Fruit fly (Drosophila melanogaster) whole organism, embryonic: ENCODE measurements around the gene spidey.
A peak's percentile ranks its signal among the peaks of the same experiment; 100 is the strongest.

ENCODE experiments used
- Aef1 ChIP-seq: fragments of 200-800 bp; sonication (Bioruptor generic); IDR thresholded peaks from 3 replicates; pipeline ENCODE4 v1.3.6; 2022; ENCODE audit warnings: missing biosample characterization, missing genetic modification characterization
- B-H1 ChIP-seq: fragments of 200-800 bp; sonication (Bioruptor generic); IDR thresholded peaks from 3 replicates; pipeline ENCODE4 v1.3.6; 2022; ENCODE audit warnings: missing biosample characterization, missing genetic modification characterization
- Blimp-1 ChIP-seq: fragments of 200-800 bp; sonication (Bioruptor generic); optimal IDR thresholded peaks from 3 replicates; lab custom pipeline; 2018; ENCODE audit warnings: missing biosample characterization, missing genetic modification characterization, mild to moderate bottlenecking, moderate library complexity, missing genetic modification reagents
- CG10209 ChIP-seq: fragments of 200-800 bp; sonication (Bioruptor generic); optimal IDR thresholded peaks from 3 replicates; lab custom pipeline; 2017; ENCODE audit warnings: missing biosample characterization, mild to moderate bottlenecking, missing genetic modification characterization, missing genetic modification reagents
- CG11695 ChIP-seq: fragments of 200-800 bp; sonication (Bioruptor generic); IDR thresholded peaks from 3 replicates; pipeline ENCODE4 v1.3.6; 2022; ENCODE audit warnings: missing biosample characterization, missing genetic modification characterization
- CG12744 ChIP-seq: fragments of 200-800 bp; sonication (Bioruptor generic); optimal IDR thresholded peaks from 2 replicates; lab custom pipeline; 2016; ENCODE audit warnings: missing biosample characterization, missing genetic modification characterization
- CG14050 ChIP-seq: fragments of 200-800 bp; sonication (Bioruptor generic); IDR thresholded peaks from 3 replicates; pipeline ENCODE4 v1.3.6; 2022; ENCODE audit warnings: missing biosample characterization, missing genetic modification characterization
- CG14441 ChIP-seq: fragments of 200-800 bp; sonication (Bioruptor generic); IDR thresholded peaks from 2 replicates; pipeline ENCODE4 v1.3.6; 2022; ENCODE audit warnings: missing biosample characterization, missing genetic modification characterization
- CG15011 ChIP-seq: fragments of 200-800 bp; sonication (Bioruptor generic); optimal IDR thresholded peaks from 3 replicates; lab custom pipeline; 2018; ENCODE audit warnings: missing biosample characterization, mild to moderate bottlenecking, missing genetic modification characterization
- CG17328 ChIP-seq: fragments of 200-800 bp; sonication (Bioruptor generic); IDR thresholded peaks from 2 replicates; pipeline ENCODE4 v1.3.6; 2022; ENCODE audit warnings: missing biosample characterization, missing genetic modification characterization
- CG17802 ChIP-seq: fragments of 200-800 bp; sonication (Bioruptor generic); optimal IDR thresholded peaks from 2 replicates; lab custom pipeline; 2018; ENCODE audit warnings: missing biosample characterization, mild to moderate bottlenecking, missing genetic modification characterization, moderate library complexity
- CG17912 ChIP-seq: fragments of 200-800 bp; sonication (Bioruptor generic); optimal IDR thresholded peaks from 2 replicates; lab custom pipeline; 2018; ENCODE audit warnings: missing biosample characterization, mild to moderate bottlenecking, missing genetic modification characterization
- CG2120 ChIP-seq: fragments of 200-800 bp; sonication (Bioruptor generic); optimal IDR thresholded peaks from 3 replicates; lab custom pipeline; 2016; ENCODE audit warnings: missing biosample characterization, missing genetic modification characterization
- CG30020 ChIP-seq: fragments of 200-800 bp; optimal IDR thresholded peaks from 2 replicates; lab custom pipeline; 2019; ENCODE audit warnings: missing biosample characterization, mild to moderate bottlenecking, missing genetic modification characterization, moderate library complexity
- CG4282 ChIP-seq: fragments of 200-800 bp; sonication (Bioruptor generic); optimal IDR thresholded peaks from 2 replicates; lab custom pipeline; 2016; ENCODE audit warnings: missing biosample characterization, missing genetic modification characterization
- CG4328 ChIP-seq: fragments of 200-800 bp; sonication (Bioruptor generic); optimal IDR thresholded peaks from 3 replicates; lab custom pipeline; 2017; ENCODE audit warnings: missing biosample characterization, missing genetic modification reagents, missing genetic modification characterization
- CG4404 ChIP-seq: fragments of 200-800 bp; sonication (Bioruptor generic); IDR thresholded peaks from 2 replicates; pipeline ENCODE4 v1.3.6; 2022; ENCODE audit warnings: missing biosample characterization, missing genetic modification characterization
- CG6254 ChIP-seq: fragments of 200-800 bp; sonication (Bioruptor generic); optimal IDR thresholded peaks from 3 replicates; lab custom pipeline; 2017; ENCODE audit warnings: mild to moderate bottlenecking, missing biosample characterization, missing genetic modification reagents, missing genetic modification characterization
- CG7987 ChIP-seq: fragments of 200-800 bp; sonication (Bioruptor generic); optimal IDR thresholded peaks from 2 replicates; lab custom pipeline; 2018; ENCODE audit warnings: missing biosample characterization, mild to moderate bottlenecking, missing genetic modification characterization, moderate library complexity
- CG8281 ChIP-seq: fragments of 200-800 bp; sonication (Bioruptor generic); optimal IDR thresholded peaks from 2 replicates; lab custom pipeline; 2018; ENCODE audit warnings: missing biosample characterization, mild to moderate bottlenecking, missing genetic modification characterization, moderate library complexity
- CG9797 ChIP-seq: fragments of 200-800 bp; sonication (Bioruptor generic); optimal IDR thresholded peaks from 3 replicates; lab custom pipeline; 2018; ENCODE audit warnings: missing biosample characterization, mild to moderate bottlenecking, missing genetic modification characterization
- CkIIα-i1 ChIP-seq: fragments of 200-800 bp; sonication (Bioruptor generic); IDR thresholded peaks from 2 replicates; pipeline ENCODE4 v1.3.6; 2022; ENCODE audit warnings: missing biosample characterization, missing genetic modification characterization
- D19A ChIP-seq: fragments of 200-800 bp; optimal IDR thresholded peaks from 3 replicates; lab custom pipeline; 2019; ENCODE audit warnings: missing biosample characterization, mild to moderate bottlenecking, missing genetic modification characterization, moderate library complexity
- Dad ChIP-seq: fragments of 200-800 bp; sonication (Bioruptor generic); optimal IDR thresholded peaks from 3 replicates; lab custom pipeline; 2016; ENCODE audit warnings: missing biosample characterization, missing genetic modification characterization
- HmgZ ChIP-seq: fragments of 200-800 bp; sonication (Bioruptor generic); optimal IDR thresholded peaks from 2 replicates; lab custom pipeline; 2018; ENCODE audit warnings: missing biosample characterization, mild to moderate bottlenecking, missing genetic modification characterization
- Myb ChIP-seq: fragments of 200-800 bp; sonication (Bioruptor generic); optimal IDR thresholded peaks from 2 replicates; lab custom pipeline; 2016; ENCODE audit warnings: missing biosample characterization, missing genetic modification characterization
- NK7.1 ChIP-seq: fragments of 200-800 bp; sonication (Bioruptor generic); optimal IDR thresholded peaks from 3 replicates; lab custom pipeline; 2016; ENCODE audit warnings: missing biosample characterization, missing genetic modification characterization
- Nf-YC ChIP-seq: fragments of 200-800 bp; optimal IDR thresholded peaks from 3 replicates; lab custom pipeline; 2019; ENCODE audit warnings: missing biosample characterization, mild to moderate bottlenecking, missing genetic modification characterization, moderate library complexity
- br ChIP-seq: fragments of >200 bp; optimal IDR thresholded peaks from 2 replicates; lab custom pipeline; 2017
- danr ChIP-seq: fragments of 200-800 bp; sonication (Bioruptor generic); IDR thresholded peaks from 2 replicates; pipeline ENCODE4 v1.3.6; 2022; ENCODE audit warnings: missing biosample characterization, missing genetic modification characterization
- dati ChIP-seq: fragments of 200-800 bp; sonication (Bioruptor generic); IDR thresholded peaks from 2 replicates; pipeline ENCODE4 v1.3.6; 2022; ENCODE audit warnings: missing biosample characterization, missing genetic modification characterization
- emc ChIP-seq: fragments of 200-800 bp; sonication (Bioruptor generic); optimal IDR thresholded peaks from 2 replicates; lab custom pipeline; 2016; ENCODE audit warnings: missing biosample characterization, missing genetic modification characterization
- eve ChIP-seq, 2 experiments: fragments of >200 bp; optimal IDR thresholded peaks; 2 replicates each; lab custom pipeline; 2017; ENCODE audit warnings: missing biosample characterization in 2 of 2, missing genetic modification characterization in 2 of 2
- gsb ChIP-seq: fragments of 200-800 bp; sonication (Bioruptor generic); IDR thresholded peaks from 2 replicates; pipeline ENCODE4 v1.3.6; 2022; ENCODE audit warnings: missing biosample characterization, missing genetic modification characterization
- lola ChIP-seq, 3 experiments: fragments of >200 bp in 2 of 3; fragments of 200-800 bp in 1 of 3; sonication (Bioruptor generic) in 1 of 3; optimal IDR thresholded peaks; 2 replicates each; lab custom pipeline; 2017 to 2019; ENCODE audit warnings: missing biosample characterization in 3 of 3, missing genetic modification characterization in 3 of 3, mild to moderate bottlenecking in 1 of 3, moderate library complexity in 1 of 3
- oc ChIP-seq: fragments of 200-800 bp; sonication (Bioruptor generic); optimal IDR thresholded peaks from 2 replicates; lab custom pipeline; 2018; ENCODE audit warnings: missing biosample characterization, mild to moderate bottlenecking, missing genetic modification characterization, moderate library complexity
- p53 ChIP-seq: fragments of 200-800 bp; sonication (Bioruptor generic); optimal IDR thresholded peaks from 2 replicates; lab custom pipeline; 2016; ENCODE audit warnings: missing biosample characterization, missing genetic modification characterization
- prd ChIP-seq, 3 experiments: fragments of >200 bp in 2 of 3; fragments of 200-800 bp in 1 of 3; sonication (Bioruptor generic) in 1 of 3; optimal IDR thresholded peaks in 2 of 3; IDR thresholded peaks in 1 of 3; 2 replicates in 2 of 3; 3 replicates in 1 of 3; pipeline versions ENCODE4 v1.3.6 to Lab custom; 2017 to 2022; ENCODE audit warnings: missing biosample characterization in 1 of 3, missing genetic modification characterization in 1 of 3
- scrt ChIP-seq: fragments of 200-800 bp; sonication (Bioruptor generic); optimal IDR thresholded peaks from 2 replicates; lab custom pipeline; 2018; ENCODE audit warnings: missing biosample characterization, mild to moderate bottlenecking, missing genetic modification characterization, moderate library complexity
- sd ChIP-seq: fragments of 200-800 bp; sonication (Bioruptor generic); optimal IDR thresholded peaks from 3 replicates; lab custom pipeline; 2018; ENCODE audit warnings: missing biosample characterization, mild to moderate bottlenecking, missing genetic modification characterization, moderate library complexity
- sna ChIP-seq: fragments of 200-800 bp; sonication (Bioruptor generic); IDR thresholded peaks from 2 replicates; pipeline ENCODE4 v1.3.6; 2022; ENCODE audit warnings: missing biosample characterization, missing genetic modification characterization; ENCODE audit not compliant: partially characterized antibody
- sob ChIP-seq: fragments of 200-800 bp; sonication (Bioruptor generic); IDR thresholded peaks from 2 replicates; pipeline ENCODE4 v1.3.6; 2022; ENCODE audit warnings: missing biosample characterization, missing genetic modification characterization
- stc ChIP-seq: fragments of 200-800 bp; sonication (Bioruptor generic); IDR thresholded peaks from 2 replicates; pipeline ENCODE4 v1.3.6; 2022; ENCODE audit warnings: missing biosample characterization, missing genetic modification characterization
- tll ChIP-seq, 2 experiments: fragments of 200-800 bp in 1 of 2; fragments of >200 bp in 1 of 2; sonication (Bioruptor generic) in 1 of 2; optimal IDR thresholded peaks; 2 replicates each; lab custom pipeline; 2017 to 2019; ENCODE audit warnings: missing biosample characterization in 2 of 2, missing genetic modification characterization in 2 of 2, mild to moderate bottlenecking in 1 of 2, moderate library complexity in 1 of 2
- toy ChIP-seq: fragments of 200-800 bp; sonication (Bioruptor generic); IDR thresholded peaks from 2 replicates; pipeline ENCODE4 v1.3.6; 2022; ENCODE audit warnings: missing biosample characterization, missing genetic modification characterization
- tx ChIP-seq: fragments of 200-800 bp; sonication (Bioruptor generic); optimal IDR thresholded peaks from 2 replicates; lab custom pipeline; 2016; ENCODE audit warnings: missing biosample characterization, missing genetic modification characterization
- unpg ChIP-seq: fragments of 200-800 bp; sonication (Bioruptor generic); optimal IDR thresholded peaks from 3 replicates; lab custom pipeline; 2018; ENCODE audit warnings: missing biosample characterization, mild to moderate bottlenecking, missing genetic modification characterization, moderate library complexity
- wdn ChIP-seq: fragments of 200-800 bp; sonication (Bioruptor generic); IDR thresholded peaks from 2 replicates; pipeline ENCODE4 v1.3.6; 2022; ENCODE audit warnings: missing biosample characterization, missing genetic modification characterization

Gene spidey

dm6 chrX:7908239-7909068 is at the start of gene spidey, which contains the start of gene dpr14 (continued):
- TF ChIP-seq Myb = peak; percentile 75
- peak; percentile 85 for TF ChIP-seq B-H1 (GFP tag; lab: Robert Waterston, UW)
- TF ChIP-seq CG15011 (GFP tag; lab: Kevin White, UChicago) = peak; percentile 87
- no peak for TF ChIP-seq tll (GFP tag; optimal IDR thresholded peaks at IDR 0.05; lab: Kevin White, UChicago)
- TF ChIP-seq CG6254 (GFP tag; lab: Kevin White, UChicago) = peak; percentile 79
- TF ChIP-seq toy (GFP tag; lab: Robert Waterston, UW) = peak; percentile 78
- no peak for TF ChIP-seq br
- TF ChIP-seq Blimp-1 (GFP tag; lab: Kevin White, UChicago) = peak; percentile 86
- TF ChIP-seq CG4404 = peak; percentile 69
- TF ChIP-seq CG17328 (GFP tag; lab: Robert Waterston, UW) = peak; percentile 85
- peak; percentile 86 for TF ChIP-seq wdn (GFP tag; lab: Robert Waterston, UW)
- peak; percentile 89 for TF ChIP-seq D19A (tag; lab: Kevin White, UChicago)
- no peak for TF ChIP-seq dati (GFP tag; lab: Robert Waterston, UW)
- peak; percentile 92 for TF ChIP-seq unpg (GFP tag; lab: Kevin White, UChicago)
- peak in 1 of 3 experiments; percentile 76 for TF ChIP-seq lola (GFP tag; optimal IDR thresholded peaks at IDR 0.05; lab: Kevin White, UChicago)
- peak; percentile 86 for TF ChIP-seq stc
- TF ChIP-seq CkIIα-i1 (GFP tag; lab: Robert Waterston, UW) = peak; percentile 36; the same call in 1 of the 2 replicates
- peak; percentile 90 for TF ChIP-seq Aef1 (GFP tag; lab: Robert Waterston, UW)
- TF ChIP-seq oc (tag; lab: Kevin White, UChicago) = peak; percentile 86
- TF ChIP-seq scrt (GFP tag; lab: Kevin White, UChicago) = peak; percentile 90
- peak; percentile 85 for TF ChIP-seq gsb
- peak; percentile 56 for TF ChIP-seq CG30020 (tag; lab: Kevin White, UChicago)
- TF ChIP-seq CG4328 = peak; percentile 87
- TF ChIP-seq sob (GFP tag; lab: Robert Waterston, UW) = peak; percentile 92
- peak; percentile 64 for TF ChIP-seq emc
- TF ChIP-seq prd (optimal IDR thresholded peaks at IDR 0.05; lab: Kevin White, UChicago) = no peak
- peak; percentile 93 for TF ChIP-seq prd (GFP tag; IDR thresholded peaks at IDR 0.05; lab: Robert Waterston, UW)
- TF ChIP-seq CG17912 (GFP tag; lab: Kevin White, UChicago) = peak; percentile 49
- TF ChIP-seq CG17802 (tag; lab: Kevin White, UChicago) = peak; percentile 66
- peak; percentile 96 for TF ChIP-seq HmgZ
- peak; percentile 84 for TF ChIP-seq danr (GFP tag; lab: Robert Waterston, UW)
- TF ChIP-seq CG14441 (GFP tag; lab: Robert Waterston, UW) = peak; percentile 86
- TF ChIP-seq CG12744 (GFP tag; lab: Kevin White, UChicago) = peak; percentile 71
- peak; percentile 90 for TF ChIP-seq CG11695 (GFP tag; lab: Robert Waterston, UW)
- peak; percentile 80 for TF ChIP-seq sd (tag; lab: Kevin White, UChicago)
- peak; percentile 5 for TF ChIP-seq p53 (GFP tag; lab: Kevin White, UChicago)
- TF ChIP-seq CG2120 = peak; percentile 96
- TF ChIP-seq CG4282 (GFP tag; lab: Kevin White, UChicago) = peak; percentile 73
- peak; percentile 38 for TF ChIP-seq NK7.1
- TF ChIP-seq Nf-YC = peak; percentile 86
- TF ChIP-seq Dad (GFP tag; lab: Kevin White, UChicago) = peak; percentile 79
- TF ChIP-seq tx (GFP tag; lab: Kevin White, UChicago) = peak; percentile 86
- peak; percentile 89 for TF ChIP-seq CG10209 (GFP tag; lab: Kevin White, UChicago)
- peak; percentile 61 for TF ChIP-seq CG8281
- peak; percentile 35; the same call in 1 of the 2 replicates for TF ChIP-seq sna (GFP tag; lab: Robert Waterston, UW)
- peak; percentile 81 for TF ChIP-seq CG14050 (GFP tag; lab: Robert Waterston, UW)
- TF ChIP-seq eve (GFP tag; optimal IDR thresholded peaks at IDR 0.05; lab: Kevin White, UChicago) = no peak
- TF ChIP-seq CG9797 (GFP tag; lab: Kevin White, UChicago) = peak; percentile 22
- TF ChIP-seq CG7987 (GFP tag; lab: Kevin White, UChicago) = peak; percentile 78
